Worm (Caenorhabditis elegans) whole organism, L4 larva: Measurements from ENCODE around the gene pas-1.

Experiments used
- ZK546.5 ChIP-seq, 2 experiments: sonication (generic microtip); optimal IDR thresholded peaks; 2 replicates each; lab custom pipeline; 2017; ENCODE audit warnings: missing biosample characterization in 2 of 2, missing genetic modification characterization in 2 of 2
- aly-2 ChIP-seq: sonication (generic microtip); optimal IDR thresholded peaks from 2 replicates; lab custom pipeline; 2018; ENCODE audit warnings: missing biosample characterization, missing genetic modification characterization
- arid-1 ChIP-seq: fragments of 200-800 bp; sonication (Bioruptor generic); conservative IDR thresholded peaks from 2 replicates; pipeline ENCODE4 v1.3.6; 2022; ENCODE audit warnings: missing genetic modification reagents, missing genetic modification characterization, missing compliant biosample characterization
- lin-38 ChIP-seq: fragments of 200-800 bp; sonication (Bioruptor generic); IDR thresholded peaks from 2 replicates; pipeline ENCODE4 v1.3.6; 2022; ENCODE audit warnings: missing genetic modification reagents, missing genetic modification characterization, missing compliant biosample characterization
- mep-1 ChIP-seq: fragments of 150-350 bp; sonication (generic microtip); optimal IDR thresholded peaks from 3 replicates; lab custom pipeline; 2014; ENCODE audit warnings: missing biosample characterization, missing genetic modification characterization
- mes-2 ChIP-seq: sonication (generic microtip); optimal IDR thresholded peaks from 2 replicates; lab custom pipeline; 2016; ENCODE audit warnings: missing genotype, mild to moderate bottlenecking, missing genetic modification characterization, missing compliant biosample characterization; ENCODE audit not compliant: poor library complexity, severe bottlenecking
- nhr-237 ChIP-seq: sonication (generic microtip); optimal IDR thresholded peaks from 2 replicates; lab custom pipeline; 2017; ENCODE audit warnings: missing biosample characterization, missing genetic modification characterization
- nhr-77 ChIP-seq: fragments of 150-350 bp; optimal IDR thresholded peaks from 2 replicates; lab custom pipeline; 2014; ENCODE audit warnings: missing biosample characterization, missing genetic modification characterization
- pqm-1 ChIP-seq: sonication (generic microtip); optimal IDR thresholded peaks from 2 replicates; lab custom pipeline; 2017; ENCODE audit warnings: missing biosample characterization, missing genetic modification characterization
- unc-130 ChIP-seq: sonication (generic microtip); optimal IDR thresholded peaks from 2 replicates; lab custom pipeline; 2016; ENCODE audit warnings: missing genetic modification reagents, missing genetic modification characterization, missing compliant biosample characterization
- unc-62 ChIP-seq, 3 experiments: fragments of 150-350 bp in 1 of 3; sonication (generic microtip); optimal IDR thresholded peaks in 2 of 3; peaks in 1 of 3; 1 replicate in 1 of 3; 2 replicates in 2 of 3; lab custom pipeline; 2014 to 2017; ENCODE audit warnings: missing biosample characterization in 3 of 3, missing genetic modification characterization in 3 of 3, missing genetic modification reagents in 3 of 3, missing genotype in 1 of 3

DNA sequence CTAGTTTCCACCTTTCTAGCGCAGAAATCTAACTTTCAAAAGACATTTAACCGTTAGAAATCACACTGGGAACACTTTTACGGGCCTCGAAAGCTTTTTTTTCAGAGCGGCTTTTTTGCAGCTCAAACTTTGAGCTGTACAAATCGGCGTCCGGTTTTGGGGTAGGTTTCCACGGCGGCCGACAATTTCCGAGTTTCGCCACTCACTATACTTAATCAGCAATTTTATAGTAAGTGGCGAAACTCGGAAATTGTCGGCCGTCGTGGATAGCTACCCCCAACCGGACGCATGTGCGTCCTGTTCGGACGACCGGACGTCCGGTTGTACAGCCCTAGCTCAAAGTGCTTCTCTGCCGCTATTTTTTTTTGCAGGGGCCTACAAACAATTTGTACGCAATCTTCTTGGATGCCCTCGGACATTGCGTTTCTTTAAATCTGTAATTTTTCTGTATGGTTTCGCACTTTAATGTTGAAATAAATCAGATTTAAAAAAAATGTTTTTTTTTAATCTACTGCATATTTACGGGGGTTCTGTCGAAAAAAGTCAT, 26.2 kb downstream of the pas-1 start:
- no peak for TF ChIP-seq ZK546.5 (tag; optimal IDR thresholded peaks at IDR 0.05; lab: Kevin White, UChicago)
- no peak for TF ChIP-seq lin-38 (GFP tag; lab: Robert Waterston, UW)
- no peak for TF ChIP-seq mep-1
- no peak for TF ChIP-seq nhr-237
- no peak for TF ChIP-seq unc-62 (GFP tag; optimal IDR thresholded peaks at IDR 0.05 in 1 of 2; lab: Kevin White, UChicago)
- TF ChIP-seq unc-62 (tag; optimal IDR thresholded peaks at IDR 0.05; lab: Kevin White, UChicago), result no peak
- no peak for TF ChIP-seq arid-1 (GFP tag; lab: Robert Waterston, UW)
- no peak for TF ChIP-seq mes-2 (tag; lab: Kevin White, UChicago)
- no peak for TF ChIP-seq pqm-1 (tag; lab: Kevin White, UChicago)
- no peak for TF ChIP-seq aly-2
- no peak for TF ChIP-seq nhr-77 (tag; lab: Kevin White, UChicago)
- no peak for TF ChIP-seq unc-130 (GFP tag; lab: Kevin White, UChicago)
